Worm (Caenorhabditis elegans) whole organism, young adult: Measurements from ENCODE around the gene try-1.
A peak's percentile ranks its signal among the peaks of the same experiment; 100 is the strongest.

Experiments
- B0019.2 ChIP-seq: fragments of 200-800 bp; sonication (Bioruptor generic); conservative IDR thresholded peaks from 2 replicates; pipeline ENCODE4 v1.3.6; 2022; ENCODE audit warnings: missing genetic modification reagents, missing genetic modification characterization, missing compliant biosample characterization
- B0261.1 ChIP-seq: sonication (generic microtip); optimal IDR thresholded peaks from 2 replicates; lab custom pipeline; 2016; ENCODE audit warnings: mild to moderate bottlenecking, missing genetic modification characterization, moderate library complexity, missing compliant biosample characterization
- B0336.3 ChIP-seq: fragments of 200-800 bp; sonication (Bioruptor generic); IDR thresholded peaks from 2 replicates; pipeline ENCODE4 v1.3.6; 2022; ENCODE audit warnings: missing genetic modification characterization, missing compliant biosample characterization
- F22D6.2 ChIP-seq: sonication (generic microtip); optimal IDR thresholded peaks from 2 replicates; lab custom pipeline; 2016; ENCODE audit warnings: mild to moderate bottlenecking, missing genetic modification characterization, missing compliant biosample characterization
- F37B4.10 ChIP-seq: fragments of 200-800 bp; sonication (Bioruptor generic); IDR thresholded peaks from 2 replicates; pipeline ENCODE4 v1.3.6; 2022; ENCODE audit warnings: missing genetic modification characterization, missing compliant biosample characterization
- F52B5.7 ChIP-seq: sonication (generic microtip); optimal IDR thresholded peaks from 2 replicates; lab custom pipeline; 2016; ENCODE audit warnings: mild to moderate bottlenecking, missing genetic modification characterization, missing compliant biosample characterization
- F55B11.4 ChIP-seq: sonication (generic microtip); optimal IDR thresholded peaks from 2 replicates; lab custom pipeline; 2016; ENCODE audit warnings: missing compliant biosample characterization, missing genetic modification characterization, borderline replicate concordance; ENCODE audit not compliant: insufficient read depth
- K11D2.4 ChIP-seq: fragments of 200-800 bp; sonication (Bioruptor generic); IDR thresholded peaks from 2 replicates; pipeline ENCODE4 v1.3.6; 2022; ENCODE audit warnings: missing genetic modification reagents, missing genetic modification characterization, missing compliant biosample characterization
- Y53G8AR.9 ChIP-seq: fragments of 200-800 bp; sonication (Bioruptor generic); conservative IDR thresholded peaks from 2 replicates; pipeline ENCODE4 v1.3.6; 2022; ENCODE audit warnings: missing genetic modification reagents, missing genetic modification characterization, missing compliant biosample characterization
- ZK185.1 ChIP-seq: sonication (generic microtip); optimal IDR thresholded peaks from 2 replicates; lab custom pipeline; 2016; ENCODE audit warnings: mild to moderate bottlenecking, missing genetic modification characterization, missing compliant biosample characterization; ENCODE audit not compliant: poor library complexity, severe bottlenecking
- aptf-3 ChIP-seq: fragments of 200-800 bp; sonication (Bioruptor generic); IDR thresholded peaks from 2 replicates; pipeline ENCODE4 v1.3.6; 2022; ENCODE audit warnings: missing genetic modification characterization, missing compliant biosample characterization
- atf-7 ChIP-seq: sonication (generic microtip); optimal IDR thresholded peaks from 2 replicates; lab custom pipeline; 2017; ENCODE audit warnings: mild to moderate bottlenecking, missing genetic modification characterization, missing compliant biosample characterization
- ceh-40 ChIP-seq: fragments of 200-800 bp; sonication (Bioruptor generic); IDR thresholded peaks from 2 replicates; pipeline ENCODE4 v1.3.6; 2022; ENCODE audit warnings: missing genetic modification characterization, missing compliant biosample characterization
- ceh-91 ChIP-seq: fragments of 200-800 bp; sonication (Bioruptor generic); IDR thresholded peaks from 2 replicates; pipeline ENCODE4 v1.3.6; 2022; ENCODE audit warnings: missing genetic modification reagents, missing genetic modification characterization, missing compliant biosample characterization
- dpff-1 ChIP-seq: sonication (generic microtip); optimal IDR thresholded peaks from 2 replicates; lab custom pipeline; 2017; ENCODE audit warnings: mild to moderate bottlenecking, missing genetic modification characterization, missing compliant biosample characterization
- him-1 ChIP-seq: sonication (generic microtip); optimal IDR thresholded peaks from 2 replicates; lab custom pipeline; 2016; ENCODE audit warnings: missing genotype, missing genetic modification reagents, missing genetic modification characterization, missing compliant biosample characterization
- let-607 ChIP-seq, 2 experiments: fragments of 200-800 bp in 1 of 2; sonication (Bioruptor generic) in 1 of 2; sonication (generic microtip) in 1 of 2; optimal IDR thresholded peaks; 2 replicates each; lab custom pipeline; 2016 to 2018; ENCODE audit warnings: mild to moderate bottlenecking in 2 of 2, missing compliant biosample characterization in 2 of 2, missing genetic modification characterization in 2 of 2, moderate library complexity in 2 of 2, missing genotype in 1 of 2
- lin-40 ChIP-seq: sonication (generic microtip); optimal IDR thresholded peaks from 2 replicates; lab custom pipeline; 2016; ENCODE audit warnings: missing genetic modification characterization, mild to moderate bottlenecking, missing compliant biosample characterization, missing genotype, missing genetic modification reagents
- lir-1 ChIP-seq: fragments of 200-800 bp; sonication (Bioruptor generic); conservative IDR thresholded peaks from 2 replicates; pipeline ENCODE4 v1.3.6; 2022; ENCODE audit warnings: missing genetic modification reagents, missing genetic modification characterization, missing compliant biosample characterization
- lsy-27 ChIP-seq: sonication (generic microtip); optimal IDR thresholded peaks from 2 replicates; lab custom pipeline; 2017; ENCODE audit warnings: missing genetic modification characterization, mild to moderate bottlenecking, missing compliant biosample characterization, antibody characterized with exemption, missing genotype, borderline replicate concordance; ENCODE audit not compliant: insufficient read depth
- mcd-1 ChIP-seq: fragments of 200-800 bp; sonication (Bioruptor generic); IDR thresholded peaks from 2 replicates; pipeline ENCODE4 v1.3.6; 2022; ENCODE audit warnings: missing genetic modification reagents, missing genetic modification characterization, missing compliant biosample characterization
- mel-28 ChIP-seq: sonication (generic microtip); optimal IDR thresholded peaks from 2 replicates; lab custom pipeline; 2016; ENCODE audit warnings: borderline replicate concordance, mild to moderate bottlenecking, missing genetic modification characterization, missing compliant biosample characterization
- nfya-1 ChIP-seq: sonication (generic microtip); optimal IDR thresholded peaks from 2 replicates; lab custom pipeline; 2017; ENCODE audit warnings: antibody characterized with exemption, missing compliant biosample characterization, missing genetic modification characterization, borderline replicate concordance; ENCODE audit not compliant: insufficient read depth
- nhr-120 ChIP-seq: fragments of 200-800 bp; sonication (Bioruptor generic); IDR thresholded peaks from 2 replicates; pipeline ENCODE4 v1.3.6; 2022; ENCODE audit warnings: missing genetic modification characterization, missing compliant biosample characterization
- pha-4 ChIP-seq: fragments of 150-350 bp; sonication (generic microtip); optimal IDR thresholded peaks from 2 replicates; lab custom pipeline; 2014; ENCODE audit warnings: missing biosample characterization, missing genetic modification reagents, missing genetic modification characterization
- sdz-38 ChIP-seq: sonication (generic microtip); optimal IDR thresholded peaks from 2 replicates; lab custom pipeline; 2016; ENCODE audit warnings: missing genotype, missing genetic modification characterization, missing compliant biosample characterization
- sea-2 ChIP-seq: fragments of 200-800 bp; sonication (Bioruptor generic); IDR thresholded peaks from 2 replicates; pipeline ENCODE4 v1.3.6; 2022; ENCODE audit warnings: missing genetic modification characterization, missing compliant biosample characterization
- tbx-9 ChIP-seq: sonication (generic microtip); optimal IDR thresholded peaks from 2 replicates; lab custom pipeline; 2016; ENCODE audit warnings: borderline replicate concordance, missing genetic modification characterization, inconsistent platforms, missing compliant biosample characterization
- unc-62 ChIP-seq: fragments of 150-350 bp; optimal IDR thresholded peaks from 2 replicates; lab custom pipeline; 2014; ENCODE audit warnings: missing biosample characterization, missing genetic modification reagents, missing genetic modification characterization
- xnd-1 ChIP-seq: sonication (generic microtip); optimal IDR thresholded peaks from 2 replicates; lab custom pipeline; 2016; ENCODE audit warnings: missing genotype, missing genetic modification reagents, missing genetic modification characterization, missing compliant biosample characterization
- zim-3 ChIP-seq: sonication (generic microtip); optimal IDR thresholded peaks from 2 replicates; lab custom pipeline; 2017; ENCODE audit warnings: mild to moderate bottlenecking, missing genetic modification characterization, moderate library complexity, missing compliant biosample characterization
- ztf-26 ChIP-seq: sonication (generic microtip); optimal IDR thresholded peaks from 2 replicates; lab custom pipeline; 2017; ENCODE audit warnings: missing genetic modification characterization, missing compliant biosample characterization
- ztf-3 ChIP-seq: fragments of 200-800 bp; sonication (Bioruptor generic); optimal IDR thresholded peaks from 2 replicates; lab custom pipeline; 2018; ENCODE audit warnings: mild to moderate bottlenecking, missing genetic modification characterization, missing compliant biosample characterization

Gene try-1

DNA sequence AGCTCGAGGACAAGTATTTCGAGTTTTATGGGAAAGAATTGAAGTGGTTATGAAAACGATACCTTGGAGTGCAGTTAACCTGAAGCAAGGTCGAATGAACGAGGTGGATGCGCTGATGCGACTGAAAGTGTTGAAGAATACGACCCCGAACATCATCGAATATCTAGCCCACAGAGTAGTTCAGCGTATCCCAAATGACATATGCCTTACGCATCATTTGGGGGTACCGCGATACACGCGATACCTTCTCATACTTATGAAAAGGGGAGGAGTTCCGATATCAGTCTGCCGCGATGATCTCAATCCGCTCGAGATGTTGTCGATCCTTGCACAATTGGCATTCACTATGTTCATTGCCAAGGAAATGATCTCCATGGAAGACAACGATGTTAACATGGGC, 40.5 kb upstream of the try-1 start, which contains the start of gene T27F7.12:
Gene T27F7.12, plus strand, starts transcription at position 301 of the 400 bp plus-strand sequence.
- no peak for TF ChIP-seq ceh-40 (GFP tag; lab: Robert Waterston, UW)
- TF ChIP-seq F22D6.2 (tag; lab: Kevin White, UChicago) = no peak
- 0 out of 2 replicates have a peak, but pooled peaks have one; percentile 33 for TF ChIP-seq aptf-3 (GFP tag; lab: Robert Waterston, UW)

DNA sequence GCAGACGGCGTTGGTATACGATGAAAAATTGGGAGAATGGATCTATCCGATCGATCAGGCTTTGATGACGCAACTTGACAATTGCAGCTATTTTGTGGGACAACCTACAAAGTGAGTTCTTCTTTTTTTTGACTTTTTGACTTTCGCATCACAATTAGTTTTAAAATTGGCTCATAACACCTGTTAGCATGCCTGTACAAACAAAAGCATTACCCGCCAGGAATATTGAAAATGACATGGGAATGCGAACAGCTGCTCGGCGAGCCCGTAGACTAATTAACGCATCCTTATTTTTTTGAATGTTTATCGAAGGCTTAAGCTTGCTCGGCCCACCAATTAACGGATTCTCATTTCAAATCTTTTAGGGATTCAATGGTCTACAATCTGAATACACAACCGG, 37.9 kb upstream of the try-1 start:
- TF ChIP-seq zim-3 (tag; lab: Kevin White, UChicago) = no peak
- no peak for TF ChIP-seq Y53G8AR.9 (GFP tag; lab: Robert Waterston, UW)

DNA sequence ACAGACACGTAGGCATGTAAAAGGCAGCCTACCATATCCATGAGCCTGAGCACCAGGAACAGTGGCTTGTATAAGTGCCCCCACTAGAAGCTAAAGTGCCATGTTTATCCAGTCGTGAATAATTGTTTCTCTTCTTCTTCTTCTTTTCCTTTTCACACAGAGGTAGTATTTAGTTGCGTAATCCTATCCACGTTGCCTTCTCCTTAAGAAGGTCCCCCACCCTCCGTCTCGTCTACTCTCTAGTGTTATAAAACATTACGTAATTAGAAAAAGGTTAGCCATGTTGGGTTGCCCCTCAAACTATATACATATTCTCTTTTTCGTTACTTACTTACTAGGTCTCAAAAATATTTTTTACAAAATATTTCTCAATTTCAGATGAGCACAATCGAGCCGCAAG, 37.3 kb upstream of the try-1 start:
- no peak for TF ChIP-seq lsy-27 (tag; lab: Kevin White, UChicago)
- no peak for TF ChIP-seq F52B5.7 (tag; lab: Kevin White, UChicago)
- TF ChIP-seq dpff-1 (tag; lab: Kevin White, UChicago) = no peak
- no peak for TF ChIP-seq pha-4
- TF ChIP-seq K11D2.4 (GFP tag; lab: Robert Waterston, UW) = no peak
- TF ChIP-seq tbx-9 = no peak
- TF ChIP-seq sdz-38 (tag; lab: Kevin White, UChicago) = no peak
- TF ChIP-seq let-607 (tag; optimal IDR thresholded peaks at IDR 0.05; lab: Kevin White, UChicago) = no peak
- no peak for TF ChIP-seq mcd-1 (GFP tag; lab: Robert Waterston, UW)
- TF ChIP-seq nhr-120 = no peak
- TF ChIP-seq B0261.1 (tag; lab: Kevin White, UChicago) = no peak
- TF ChIP-seq sea-2 (GFP tag; lab: Robert Waterston, UW) = no peak
- no peak for TF ChIP-seq xnd-1 (tag; lab: Kevin White, UChicago)
- TF ChIP-seq ztf-26 (tag; lab: Kevin White, UChicago) = no peak
- TF ChIP-seq B0019.2 (GFP tag; lab: Robert Waterston, UW) = no peak
- TF ChIP-seq ceh-91 (GFP tag; lab: Robert Waterston, UW) = no peak

DNA sequence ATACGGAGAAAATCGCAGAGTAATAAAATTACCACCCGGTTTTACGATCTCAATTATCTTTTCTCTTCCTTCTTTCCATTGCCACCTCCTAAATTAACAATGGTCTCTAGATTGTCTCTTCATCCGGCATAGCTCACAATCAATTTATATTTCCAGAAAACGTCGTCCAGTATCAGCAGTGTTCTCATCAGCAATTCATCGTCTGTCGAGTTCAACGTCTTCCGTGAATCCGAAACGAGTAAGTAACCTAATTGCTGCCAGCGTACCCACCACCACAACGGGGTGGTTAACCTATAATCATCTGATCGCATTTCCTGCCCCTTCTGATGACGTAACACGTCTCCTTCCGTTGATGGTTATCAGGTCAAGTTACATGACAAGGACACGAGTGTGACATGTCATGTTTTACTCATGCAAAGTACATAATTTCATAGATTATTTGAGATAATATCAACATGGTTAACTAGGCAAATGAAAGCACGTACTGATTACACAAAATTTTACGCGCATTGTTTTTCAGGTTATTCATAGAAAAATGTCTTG, 36.7 kb upstream of the try-1 start:
- TF ChIP-seq B0336.3 (no peak), nfya-1 (tag; lab: Kevin White, UChicago) (no peak), F37B4.10 (GFP tag; lab: Robert Waterston, UW) (no peak), atf-7 (tag; lab: Kevin White, UChicago) (no peak), F55B11.4 (tag; lab: Kevin White, UChicago) (no peak), mel-28 (tag; lab: Kevin White, UChicago) (no peak), him-1 (tag; lab: Kevin White, UChicago) (no peak), sea-2 (GFP tag; lab: Robert Waterston, UW) (no peak), unc-62 (GFP tag; lab: Kevin White, UChicago) (no peak), lin-40 (tag; lab: Kevin White, UChicago) (no peak)
- TF ChIP-seq, all 124 proteins: peak for 0

DNA sequence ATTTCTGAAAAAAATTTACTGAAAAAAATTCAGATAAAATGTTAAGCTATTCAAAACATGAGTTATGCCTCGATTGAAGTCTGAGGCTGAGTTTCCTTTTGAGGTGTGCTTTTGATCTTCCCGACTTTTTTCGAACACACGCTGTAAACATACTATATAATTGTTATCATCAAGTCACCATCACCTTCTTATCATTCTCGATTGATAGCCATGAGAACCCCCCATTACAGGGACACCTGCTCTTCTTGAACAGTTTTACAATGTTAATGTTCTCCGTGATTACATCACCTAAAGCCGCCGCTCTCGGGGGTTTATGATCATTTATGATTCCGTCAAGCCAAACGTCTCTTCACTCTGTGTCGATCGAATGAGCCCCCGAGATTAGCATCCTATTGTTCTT, 34.8 kb upstream of the try-1 start:
- TF ChIP-seq lir-1 = no peak
- TF ChIP-seq ztf-3 = no peak
- no peak for TF ChIP-seq ZK185.1 (tag; lab: Kevin White, UChicago)
- TF ChIP-seq, all 124 proteins: peak for 0
